Worm (Caenorhabditis elegans): ENCODE measurements around the gene coa-7.
"Not testable (repeated sequence)": the region's sequence is repeated elsewhere in the genome, so short reads cannot be mapped to it uniquely, and the experiment has no call there.

Gene coa-7

DNA sequence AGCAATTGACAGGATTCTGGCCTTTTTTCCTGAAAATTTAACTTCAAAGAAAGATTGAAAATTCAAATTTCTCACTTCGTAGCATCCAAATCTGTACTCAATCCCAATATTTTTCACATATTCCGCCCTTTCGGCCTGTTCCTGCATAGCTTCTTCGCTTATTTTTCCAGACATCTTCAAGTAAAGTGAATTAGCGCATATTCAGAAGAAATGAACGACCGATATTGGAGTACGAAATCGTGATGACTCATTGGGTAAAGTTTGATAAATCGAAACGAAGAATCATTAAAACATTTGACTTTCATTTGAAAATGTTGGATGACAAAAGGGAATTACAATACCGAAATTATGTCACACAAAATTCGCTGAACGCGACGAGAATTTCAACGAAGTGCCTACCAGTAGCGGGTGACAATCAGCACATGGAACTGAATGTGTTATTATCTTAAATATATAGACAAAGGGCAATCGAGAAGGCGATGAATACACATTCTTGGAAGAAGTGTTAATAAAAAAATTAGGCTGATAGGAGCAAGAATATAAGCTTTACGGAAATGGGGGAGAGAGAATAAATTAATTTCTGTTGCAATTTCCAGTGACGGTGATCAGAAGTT is at the start of gene coa-7:
Gene coa-7, minus strand, starts transcription at position 174 of the 614 bp plus-strand sequence.
- TF ChIP-seq klf-2 (GFP tag; conservative IDR thresholded peaks at IDR 0.05) (no peak), flt-1 (GFP tag; IDR thresholded peaks at IDR 0.05) (no peak), cog-1 (tag; optimal IDR thresholded peaks at IDR 0.05) (no peak), ztf-23 (GFP tag; IDR thresholded peaks at IDR 0.05) (no peak), T22C8.4 (GFP tag; IDR thresholded peaks at IDR 0.05) (no peak), ref-1 (GFP tag; conservative IDR thresholded peaks at IDR 0.05) (no peak), med-1 (GFP tag; optimal IDR thresholded peaks at IDR 0.05; ENCODE audit: insufficient read depth) (no peak), ztf-29 (GFP tag; IDR thresholded peaks at IDR 0.05) (no peak), tab-1 (GFP tag; IDR thresholded peaks at IDR 0.05) (no peak)

DNA sequence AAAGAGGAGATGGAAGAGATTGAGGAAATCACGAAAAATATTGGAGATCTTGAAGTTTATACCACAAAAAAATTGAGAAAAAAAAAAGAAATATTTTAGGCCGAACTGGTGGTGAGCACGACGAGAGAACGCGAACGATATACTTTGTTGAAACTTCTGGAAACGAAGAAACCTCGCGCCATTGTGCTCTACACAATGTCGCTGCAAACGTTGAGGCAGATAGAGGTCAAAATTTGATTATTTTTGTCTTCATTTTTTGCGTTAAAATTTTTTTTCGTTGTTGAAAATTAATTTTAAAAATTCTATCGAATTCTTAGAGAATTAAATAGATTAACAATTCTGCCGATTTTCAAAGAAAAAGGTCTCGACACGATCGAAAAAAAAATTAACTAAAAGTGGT is 49.7 kb upstream of the coa-7 start:
- TF ChIP-seq ztf-23 (GFP tag; IDR thresholded peaks at IDR 0.05), result no peak
- TF ChIP-seq T22C8.4 (GFP tag; IDR thresholded peaks at IDR 0.05), result no peak
- no peak for TF ChIP-seq ref-1 (GFP tag; conservative IDR thresholded peaks at IDR 0.05)
- no peak for TF ChIP-seq ztf-29 (GFP tag; IDR thresholded peaks at IDR 0.05)
- TF ChIP-seq tab-1 (GFP tag; IDR thresholded peaks at IDR 0.05), result no peak
- no peak for TF ChIP-seq flt-1 (GFP tag; IDR thresholded peaks at IDR 0.05)
- TF ChIP-seq klf-2 (GFP tag; conservative IDR thresholded peaks at IDR 0.05), result no peak
- no peak for TF ChIP-seq cog-1 (tag; optimal IDR thresholded peaks at IDR 0.05)
- TF ChIP-seq med-1 (GFP tag; optimal IDR thresholded peaks at IDR 0.05; ENCODE audit: insufficient read depth), result no peak

- TF ChIP-seq flt-1 (GFP tag; IDR thresholded peaks at IDR 0.05) (no peak), klf-2 (GFP tag; conservative IDR thresholded peaks at IDR 0.05) (no peak), ref-1 (GFP tag; conservative IDR thresholded peaks at IDR 0.05) (no peak), cog-1 (tag; optimal IDR thresholded peaks at IDR 0.05) (no peak), ztf-29 (GFP tag; IDR thresholded peaks at IDR 0.05) (no peak)
These were observed 49.3 kb upstream of the coa-7 start, which contains the start of gene inos-1 for ce11 chrII:11700200-11700599. inos-1 (minus strand) TSS chrII:11700300.

- TF ChIP-seq T22C8.4 (GFP tag; IDR thresholded peaks at IDR 0.05) (no peak), klf-2 (GFP tag; conservative IDR thresholded peaks at IDR 0.05) (no peak), ztf-29 (GFP tag; IDR thresholded peaks at IDR 0.05) (no peak), ztf-23 (GFP tag; IDR thresholded peaks at IDR 0.05) (no peak), ref-1 (GFP tag; conservative IDR thresholded peaks at IDR 0.05) (no peak), med-1 (GFP tag; optimal IDR thresholded peaks at IDR 0.05; ENCODE audit: insufficient read depth) (no peak), tab-1 (GFP tag; IDR thresholded peaks at IDR 0.05) (no peak), flt-1 (GFP tag; IDR thresholded peaks at IDR 0.05) (no peak), cog-1 (tag; optimal IDR thresholded peaks at IDR 0.05) (no peak)
These were observed 45.0 kb upstream of the coa-7 start, which contains the start of gene xpf-1 for ce11 chrII:11695945-11696270. xpf-1 (plus strand) TSS chrII:11696171.

ce11 chrII:11695161-11695944 is 44.4 kb upstream of the coa-7 start, which contains the start of gene tars-1:
tars-1 (minus strand) TSS chrII:11695657.
- TF ChIP-seq med-1 (GFP tag; optimal IDR thresholded peaks at IDR 0.05; ENCODE audit: insufficient read depth); tab-1 (GFP tag; IDR thresholded peaks at IDR 0.05); ztf-29 (GFP tag; IDR thresholded peaks at IDR 0.05): not testable (repeated sequence)

- TF ChIP-seq tab-1 (GFP tag; IDR thresholded peaks at IDR 0.05) (no peak), ztf-23 (GFP tag; IDR thresholded peaks at IDR 0.05) (peak; percentile 66; the same call in 1 of the 2 replicates), med-1 (GFP tag; optimal IDR thresholded peaks at IDR 0.05; ENCODE audit: insufficient read depth) (no peak)
These were observed 43.5 kb upstream of the coa-7 start for ce11 chrII:11694432-11694831.

DNA sequence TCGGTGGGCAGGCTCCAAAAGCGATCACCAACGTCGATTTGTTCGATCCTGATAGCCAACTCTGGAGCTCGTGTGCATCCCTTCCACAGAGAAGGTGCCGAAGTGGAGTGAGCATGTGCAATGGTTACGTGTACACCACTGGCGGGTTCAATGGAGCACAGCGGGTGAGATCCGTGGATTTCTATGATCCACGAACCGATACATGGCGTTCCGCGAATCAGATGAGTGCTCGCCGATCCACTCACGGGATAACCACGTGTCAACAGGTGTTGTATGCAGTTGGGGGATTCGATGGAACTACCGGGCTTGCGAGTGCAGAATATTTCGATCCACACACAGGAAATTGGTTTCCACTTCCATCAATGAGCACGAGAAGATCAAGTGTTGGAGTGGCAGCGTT is 39.9 kb upstream of the coa-7 start:
- TF ChIP-seq cog-1 (tag; optimal IDR thresholded peaks at IDR 0.05), result no peak
- no peak for TF ChIP-seq tab-1 (GFP tag; IDR thresholded peaks at IDR 0.05)
- TF ChIP-seq T22C8.4 (GFP tag; IDR thresholded peaks at IDR 0.05), result no peak
- no peak for TF ChIP-seq flt-1 (GFP tag; IDR thresholded peaks at IDR 0.05)

ce11 chrII:11689941-11690340 is 39.0 kb upstream of the coa-7 start:
- TF ChIP-seq tab-1 (GFP tag; IDR thresholded peaks at IDR 0.05) (no peak), ztf-29 (GFP tag; IDR thresholded peaks at IDR 0.05) (no peak), ztf-23 (GFP tag; IDR thresholded peaks at IDR 0.05) (no peak), cog-1 (tag; optimal IDR thresholded peaks at IDR 0.05) (no peak), T22C8.4 (GFP tag; IDR thresholded peaks at IDR 0.05) (no peak), ref-1 (GFP tag; conservative IDR thresholded peaks at IDR 0.05) (no peak), klf-2 (GFP tag; conservative IDR thresholded peaks at IDR 0.05) (no peak), med-1 (GFP tag; optimal IDR thresholded peaks at IDR 0.05; ENCODE audit: insufficient read depth) (no peak), flt-1 (GFP tag; IDR thresholded peaks at IDR 0.05) (no peak)

- TF ChIP-seq flt-1 (GFP tag; IDR thresholded peaks at IDR 0.05), result no peak
- no peak for TF ChIP-seq ref-1 (GFP tag; conservative IDR thresholded peaks at IDR 0.05)
- no peak for TF ChIP-seq ztf-29 (GFP tag; IDR thresholded peaks at IDR 0.05)
- no peak for TF ChIP-seq ztf-23 (GFP tag; IDR thresholded peaks at IDR 0.05)
- TF ChIP-seq med-1 (GFP tag; optimal IDR thresholded peaks at IDR 0.05; ENCODE audit: insufficient read depth), result no peak
- no peak for TF ChIP-seq T22C8.4 (GFP tag; IDR thresholded peaks at IDR 0.05)
These were observed 37.7 kb upstream of the coa-7 start, which contains the start of gene kel-1 for ce11 chrII:11688643-11689042. kel-1 (plus strand) TSS chrII:11688943.

DNA sequence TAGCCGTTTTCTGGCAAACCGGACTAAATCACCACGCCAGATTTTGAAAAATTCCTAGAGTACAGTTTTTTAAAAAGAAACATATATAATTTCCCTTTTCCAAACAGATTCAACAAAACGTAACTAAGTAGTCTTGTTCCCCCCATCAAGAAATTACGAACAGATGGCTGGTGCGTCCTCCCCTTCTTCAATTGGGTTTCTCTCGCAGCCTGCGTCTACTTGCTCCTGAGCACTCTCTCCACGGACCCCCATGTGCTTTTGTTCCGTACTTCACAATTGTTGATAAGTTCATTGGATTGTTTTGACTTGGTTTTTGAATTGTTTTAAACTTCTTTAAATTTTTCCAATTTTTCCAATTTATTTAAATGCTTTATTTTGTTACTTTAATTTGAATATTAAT is 37.1 kb upstream of the coa-7 start:
- no peak for TF ChIP-seq cog-1 (tag; optimal IDR thresholded peaks at IDR 0.05)
- TF ChIP-seq ref-1 (GFP tag; conservative IDR thresholded peaks at IDR 0.05), result no peak
- no peak for TF ChIP-seq tab-1 (GFP tag; IDR thresholded peaks at IDR 0.05)
- TF ChIP-seq T22C8.4 (GFP tag; IDR thresholded peaks at IDR 0.05), result no peak
- TF ChIP-seq ztf-29 (GFP tag; IDR thresholded peaks at IDR 0.05), result no peak
- TF ChIP-seq med-1 (GFP tag; optimal IDR thresholded peaks at IDR 0.05; ENCODE audit: insufficient read depth), result no peak
- TF ChIP-seq flt-1 (GFP tag; IDR thresholded peaks at IDR 0.05), result no peak
